Fruit fly (Drosophila melanogaster) whole organism, adult: ENCODE measurements around the gene Wdr24.

Experiments
- CG11617 ChIP-seq: fragments of 200-800 bp; sonication (Bioruptor generic); optimal IDR thresholded peaks from 2 replicates; lab custom pipeline; 2017; ENCODE audit warnings: mild to moderate bottlenecking, missing biosample characterization, missing genetic modification reagents, missing genetic modification characterization
- CG12768 ChIP-seq: fragments of 200-800 bp; sonication (Bioruptor generic); optimal IDR thresholded peaks from 2 replicates; lab custom pipeline; 2017; ENCODE audit warnings: missing biosample characterization, missing genetic modification characterization, mild to moderate bottlenecking, moderate library complexity, missing genetic modification reagents
- CG14711 ChIP-seq: fragments of 200-800 bp; sonication (Bioruptor generic); optimal IDR thresholded peaks from 2 replicates; lab custom pipeline; 2018; ENCODE audit warnings: missing biosample characterization, mild to moderate bottlenecking, missing genetic modification characterization, moderate library complexity
- CG1620 ChIP-seq: fragments of 200-800 bp; sonication (Bioruptor generic); optimal IDR thresholded peaks from 2 replicates; lab custom pipeline; 2016; ENCODE audit warnings: missing biosample characterization, missing genetic modification characterization
- CG33017 ChIP-seq: fragments of 200-800 bp; sonication (Bioruptor generic); optimal IDR thresholded peaks from 2 replicates; lab custom pipeline; 2018; ENCODE audit warnings: missing biosample characterization, mild to moderate bottlenecking, missing genetic modification characterization, moderate library complexity
- CG5204 ChIP-seq: fragments of 200-800 bp; sonication (Bioruptor generic); optimal IDR thresholded peaks from 2 replicates; lab custom pipeline; 2016; ENCODE audit warnings: missing biosample characterization, missing genetic modification characterization
- CG7045 ChIP-seq: fragments of 200-800 bp; sonication (Bioruptor generic); optimal IDR thresholded peaks from 2 replicates; lab custom pipeline; 2017; ENCODE audit warnings: missing biosample characterization, mild to moderate bottlenecking, missing genetic modification characterization
- Clk ChIP-seq: fragments of 200-800 bp; sonication (Bioruptor generic); optimal IDR thresholded peaks from 2 replicates; lab custom pipeline; 2017; ENCODE audit warnings: missing biosample characterization, missing genetic modification characterization
- Crg-1 ChIP-seq: fragments of 200-800 bp; sonication (Bioruptor generic); optimal IDR thresholded peaks from 2 replicates; lab custom pipeline; 2016; ENCODE audit warnings: missing biosample characterization, missing genetic modification characterization
- Hr96 ChIP-seq: fragments of 200-800 bp; sonication (Bioruptor generic); optimal IDR thresholded peaks from 2 replicates; lab custom pipeline; 2016; ENCODE audit warnings: missing biosample characterization, missing genetic modification characterization
- Mnt ChIP-seq: fragments of 200-800 bp; sonication (Bioruptor generic); optimal IDR thresholded peaks from 2 replicates; lab custom pipeline; 2016; ENCODE audit warnings: missing biosample characterization, mild to moderate bottlenecking, missing genetic modification characterization
- bab1 ChIP-seq: fragments of 200-800 bp; sonication (Bioruptor generic); optimal IDR thresholded peaks from 3 replicates; lab custom pipeline; 2019; ENCODE audit warnings: missing biosample characterization, mild to moderate bottlenecking, missing genetic modification characterization, moderate library complexity
- cic ChIP-seq: fragments of 200-800 bp; sonication (Bioruptor generic); optimal IDR thresholded peaks from 2 replicates; lab custom pipeline; 2017; ENCODE audit warnings: missing biosample characterization, mild to moderate bottlenecking, missing genetic modification characterization, moderate library complexity
- cnc ChIP-seq, 2 experiments: fragments of >200 bp; optimal IDR thresholded peaks; 2 replicates each; lab custom pipeline; 2017
- kay ChIP-seq: fragments of 200-800 bp; sonication (Bioruptor generic); peaks from one replicate; lab custom pipeline; 2016; ENCODE audit warnings: missing biosample characterization, missing genetic modification characterization, borderline replicate concordance
- ovo ChIP-seq: fragments of 200-800 bp; sonication (Bioruptor generic); optimal IDR thresholded peaks from 2 replicates; lab custom pipeline; 2016; ENCODE audit warnings: missing biosample characterization, missing genetic modification characterization
- pad ChIP-seq: fragments of 200-800 bp; sonication (Bioruptor generic); optimal IDR thresholded peaks from 3 replicates; lab custom pipeline; 2017; ENCODE audit warnings: missing biosample characterization, missing genetic modification characterization, mild to moderate bottlenecking, moderate library complexity, missing genetic modification reagents
- tj ChIP-seq: fragments of 200-800 bp; sonication (Bioruptor generic); optimal IDR thresholded peaks from 3 replicates; lab custom pipeline; 2017; ENCODE audit warnings: missing biosample characterization, mild to moderate bottlenecking, missing genetic modification characterization, moderate library complexity
- toe ChIP-seq: fragments of 200-800 bp; sonication (Bioruptor generic); optimal IDR thresholded peaks from 2 replicates; lab custom pipeline; 2016; ENCODE audit warnings: missing biosample characterization, missing genetic modification characterization

The Wdr24 gene

DNA sequence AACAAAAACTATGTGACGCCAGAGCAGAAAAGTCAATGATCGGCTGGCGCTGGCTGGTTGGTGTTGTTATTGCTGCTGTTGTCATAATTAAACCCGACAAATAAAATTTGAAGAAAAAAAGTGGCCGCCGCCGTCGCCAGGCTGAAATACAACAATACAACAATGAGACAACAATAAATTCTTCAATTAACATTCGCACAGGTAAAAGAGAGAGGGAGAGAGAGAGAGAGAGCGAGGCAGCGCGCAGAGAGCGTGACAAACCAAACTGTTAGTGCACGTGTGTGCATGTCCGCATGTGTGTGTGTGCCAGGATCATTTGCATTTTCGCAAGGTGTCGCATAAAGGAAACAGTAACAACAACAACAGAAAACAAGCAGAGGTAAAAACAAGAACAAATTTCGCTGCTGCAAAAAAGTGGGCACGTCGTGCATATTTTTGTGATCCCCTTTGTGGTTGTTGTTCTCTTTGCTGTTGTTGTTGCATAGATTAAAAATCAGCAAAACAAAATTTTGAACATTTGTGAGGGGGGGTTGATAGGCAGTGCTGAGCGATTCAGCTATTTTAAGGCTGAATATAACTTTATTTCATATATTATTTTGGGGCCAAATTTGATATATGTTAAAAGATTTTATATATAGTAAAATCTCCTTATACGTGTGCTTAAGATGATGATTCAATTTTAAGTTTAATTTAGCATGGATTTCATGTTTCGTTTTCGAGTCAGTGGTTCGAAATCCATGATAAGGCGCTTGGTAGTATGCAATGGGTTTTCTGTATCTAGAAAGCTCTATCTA lies 19.6 kb upstream of the Wdr24 start:
- peak; percentile 76 for TF ChIP-seq tj (GFP tag; lab: Kevin White, UChicago)
- TF ChIP-seq CG12768 (GFP tag; lab: Kevin White, UChicago), result peak; percentile 31
- TF ChIP-seq kay (GFP tag; lab: Kevin White, UChicago), result peak; percentile 59
- no peak for TF ChIP-seq cnc (optimal IDR thresholded peaks at IDR 0.05; lab: Kevin White, UChicago)

- no peak for TF ChIP-seq CG33017 (tag; lab: Kevin White, UChicago)
- no peak for TF ChIP-seq CG11617
- TF ChIP-seq cnc (optimal IDR thresholded peaks at IDR 0.05; lab: Kevin White, UChicago), result no peak
- TF ChIP-seq bab1 (GFP tag; lab: Kevin White, UChicago), result no peak
- no peak for TF ChIP-seq Clk (GFP tag; lab: Kevin White, UChicago)
- TF ChIP-seq CG7045 (GFP tag; lab: Kevin White, UChicago), result no peak
- TF ChIP-seq cic (GFP tag; lab: Kevin White, UChicago), result no peak
- TF ChIP-seq CG14711 (tag; lab: Kevin White, UChicago), result no peak
- TF ChIP-seq toe (GFP tag; lab: Kevin White, UChicago), result no peak
- no peak for TF ChIP-seq Hr96 (GFP tag; lab: Kevin White, UChicago)
- no peak for TF ChIP-seq Mnt (GFP tag; lab: Kevin White, UChicago)
These were observed 18.9 kb upstream of the Wdr24 start for dm6 chr3R:29763804-29764203.

DNA sequence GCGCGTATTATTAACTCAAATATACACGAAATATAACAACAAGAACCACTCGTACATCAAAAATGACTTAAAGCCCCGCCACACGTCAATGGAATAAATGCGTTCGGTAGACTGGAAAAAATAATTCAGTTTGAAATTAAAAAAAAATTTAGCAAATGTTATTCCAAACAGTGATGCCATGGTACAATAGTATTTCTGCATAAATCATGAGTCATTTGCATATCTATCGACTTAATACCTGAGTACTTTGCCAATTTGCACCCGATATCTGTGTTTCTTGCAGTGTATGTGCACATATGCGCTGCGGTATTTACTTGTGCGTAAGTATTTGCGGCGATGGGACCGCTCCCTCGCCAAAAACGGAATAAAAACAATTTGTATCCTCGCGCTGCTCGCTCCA lies 18.3 kb upstream of the Wdr24 start:
- TF ChIP-seq tj (GFP tag; lab: Kevin White, UChicago), result no peak
- no peak for TF ChIP-seq bab1 (GFP tag; lab: Kevin White, UChicago)
- no peak for TF ChIP-seq Clk (GFP tag; lab: Kevin White, UChicago)
- TF ChIP-seq CG12768 (GFP tag; lab: Kevin White, UChicago), result no peak
- TF ChIP-seq pad (GFP tag; lab: Kevin White, UChicago), result no peak
- no peak for TF ChIP-seq kay (GFP tag; lab: Kevin White, UChicago)
- no peak for TF ChIP-seq CG7045 (GFP tag; lab: Kevin White, UChicago)
- no peak for TF ChIP-seq Hr96 (GFP tag; lab: Kevin White, UChicago)
- no peak for TF ChIP-seq ovo
- no peak for TF ChIP-seq CG11617
- TF ChIP-seq CG5204, result no peak
- TF ChIP-seq toe (GFP tag; lab: Kevin White, UChicago), result no peak
- TF ChIP-seq cnc (optimal IDR thresholded peaks at IDR 0.05; lab: Kevin White, UChicago), result no peak
- TF ChIP-seq CG33017 (tag; lab: Kevin White, UChicago), result no peak
- TF ChIP-seq Mnt (GFP tag; lab: Kevin White, UChicago), result no peak
- no peak for TF ChIP-seq Crg-1 (GFP tag; lab: Kevin White, UChicago)
- TF ChIP-seq CG14711 (tag; lab: Kevin White, UChicago), result no peak
- TF ChIP-seq cic (GFP tag; lab: Kevin White, UChicago), result no peak
- TF ChIP-seq CG1620 (GFP tag; lab: Kevin White, UChicago), result no peak

dm6 chr3R:29762297-29762696 lies 17.4 kb upstream of the Wdr24 start:
- no peak for TF ChIP-seq CG7045 (GFP tag; lab: Kevin White, UChicago)
- no peak for TF ChIP-seq cic (GFP tag; lab: Kevin White, UChicago)
- TF ChIP-seq CG12768 (GFP tag; lab: Kevin White, UChicago), result no peak
- no peak for TF ChIP-seq cnc (optimal IDR thresholded peaks at IDR 0.05; lab: Kevin White, UChicago)
- TF ChIP-seq CG1620 (GFP tag; lab: Kevin White, UChicago), result no peak
- TF ChIP-seq CG33017 (tag; lab: Kevin White, UChicago), result no peak
- TF ChIP-seq Crg-1 (GFP tag; lab: Kevin White, UChicago), result no peak
- no peak for TF ChIP-seq tj (GFP tag; lab: Kevin White, UChicago)

DNA sequence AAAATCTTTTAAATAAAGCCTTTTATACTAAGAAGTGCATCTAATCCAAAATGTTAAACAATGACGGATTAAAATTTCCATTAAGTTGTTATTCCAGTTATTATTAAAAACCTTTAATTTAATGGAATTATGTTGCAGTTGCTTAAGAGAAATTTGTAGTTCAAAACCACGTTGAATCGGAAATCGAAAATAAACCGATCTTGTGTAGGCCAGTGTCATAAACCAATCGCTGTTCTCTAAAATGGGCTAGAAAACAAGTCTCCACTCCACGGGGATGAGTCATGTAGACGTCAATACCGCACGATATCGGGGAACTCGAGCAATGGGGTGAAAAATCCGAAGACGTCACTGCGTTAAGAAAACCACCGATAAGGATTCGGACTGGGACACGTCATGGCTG lies 16.7 kb upstream of the Wdr24 start:
- TF ChIP-seq kay (GFP tag; lab: Kevin White, UChicago), result peak; percentile 90
- no peak for TF ChIP-seq Hr96 (GFP tag; lab: Kevin White, UChicago)

DNA sequence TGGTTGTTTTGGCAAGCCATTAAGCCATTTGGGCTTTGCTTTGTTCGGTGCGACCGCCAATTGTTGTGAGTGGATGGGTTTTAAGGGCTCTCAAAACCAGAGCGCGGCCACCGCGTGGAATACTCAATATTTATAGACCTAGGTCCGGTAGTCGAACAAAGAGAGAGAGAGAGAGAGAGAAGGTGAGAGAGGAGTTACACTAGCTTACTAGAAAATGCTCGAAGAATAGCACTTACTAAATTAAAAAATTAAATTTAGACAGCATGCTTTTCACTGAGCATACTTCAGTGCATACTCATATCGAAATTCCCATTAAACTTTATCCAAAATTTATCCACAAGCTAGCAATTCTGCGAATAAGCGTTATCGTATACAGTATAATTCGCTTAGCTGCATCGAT lies 15.2 kb upstream of the Wdr24 start:
- TF ChIP-seq CG1620 (GFP tag; lab: Kevin White, UChicago) (no peak), CG5204 (no peak), ovo (no peak), pad (GFP tag; lab: Kevin White, UChicago) (no peak), CG33017 (tag; lab: Kevin White, UChicago) (no peak), cnc (optimal IDR thresholded peaks at IDR 0.05; lab: Kevin White, UChicago) (no peak), cic (GFP tag; lab: Kevin White, UChicago) (no peak), Crg-1 (GFP tag; lab: Kevin White, UChicago) (no peak), Clk (GFP tag; lab: Kevin White, UChicago) (no peak)

DNA sequence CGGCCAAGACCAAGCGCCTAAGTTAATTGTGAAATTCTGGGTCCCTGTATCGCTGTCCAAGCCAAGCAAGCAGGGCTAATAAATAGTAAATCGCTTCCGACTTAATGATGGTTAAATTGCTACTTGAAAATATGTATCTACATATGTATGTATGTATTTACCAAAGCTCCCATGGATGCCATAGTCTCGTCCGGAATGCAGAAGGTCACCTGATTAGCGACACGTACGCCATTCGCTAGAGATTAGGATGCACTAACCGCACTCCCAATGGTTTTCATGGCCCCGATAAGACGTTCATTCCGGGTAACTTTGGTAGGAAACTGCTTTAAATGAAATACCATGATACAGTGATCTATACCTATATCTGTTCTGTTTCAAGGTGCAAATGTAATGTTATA lies 13.8 kb upstream of the Wdr24 start:
- TF ChIP-seq Crg-1 (GFP tag; lab: Kevin White, UChicago), result no peak
